Fruit fly (Drosophila melanogaster) whole organism: ENCODE results near the gene CG32651.

ENCODE experiments used
- CG8478 ChIP-seq: fragments of >200 bp; optimal IDR thresholded peaks from 2 replicates; lab custom pipeline; 2018; ENCODE audit warnings: inconsistent platforms
- Dll ChIP-seq: fragments of >200 bp; optimal IDR thresholded peaks from 2 replicates; lab custom pipeline; 2017
- EcR ChIP-seq, 2 experiments: fragments of >200 bp; optimal IDR thresholded peaks; 2 replicates each; lab custom pipeline; 2017; ENCODE audit warnings: missing biosample characterization in 2 of 2, missing genetic modification characterization in 2 of 2, missing genetic modification reagents in 2 of 2
- pan ChIP-seq: fragments of >200 bp; optimal IDR thresholded peaks from 2 replicates; lab custom pipeline; 2017
- psq ChIP-seq: fragments of >200 bp; optimal IDR thresholded peaks from 2 replicates; lab custom pipeline; 2017
- usp ChIP-seq: fragments of >200 bp; optimal IDR thresholded peaks from 2 replicates; lab custom pipeline; 2017; ENCODE audit warnings: missing biosample characterization, missing genetic modification characterization, mixed read lengths

DNA sequence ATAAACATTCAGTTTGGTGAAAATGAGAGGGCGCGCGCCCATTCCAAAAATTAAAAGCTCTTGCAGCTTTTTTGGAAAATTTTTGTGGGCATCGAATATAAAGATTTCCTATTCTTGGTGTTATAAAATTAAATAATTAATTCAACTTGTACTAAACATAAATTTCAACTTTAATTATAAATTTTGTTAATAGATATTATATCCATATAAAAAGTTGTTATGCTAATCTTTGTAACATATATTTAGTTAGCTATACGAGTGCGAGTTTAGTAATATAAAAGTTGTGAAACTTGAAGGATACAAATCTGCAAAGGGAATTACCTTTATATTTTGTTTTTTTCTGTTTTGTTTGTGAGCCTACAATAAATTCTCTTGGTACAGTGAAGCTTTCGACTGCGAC, 23.2 kb upstream of the CG32651 start:
- TF ChIP-seq CG8478 (lab: Kevin White, UChicago) (no peak), usp (GFP tag; lab: Kevin White, UChicago) (no peak), psq (no peak), pan (lab: Kevin White, UChicago) (no peak), Dll (lab: Kevin White, UChicago) (no peak), EcR (GFP tag; optimal IDR thresholded peaks at IDR 0.05; lab: Kevin White, UChicago) (no peak)
